Worm (Caenorhabditis elegans) whole organism, midembryonic: ENCODE results near the gene wht-8.

ENCODE experiments used
- flt-1 ChIP-seq: fragments of 200-800 bp; sonication (Bioruptor generic); IDR thresholded peaks from 2 replicates; pipeline ENCODE4 v1.3.6; 2022; ENCODE audit warnings: missing genetic modification characterization, missing compliant biosample characterization
- klf-2 ChIP-seq: fragments of 200-800 bp; sonication (Bioruptor generic); conservative IDR thresholded peaks from 2 replicates; pipeline ENCODE4 v1.3.6; 2022; ENCODE audit warnings: missing genetic modification reagents, missing genetic modification characterization, missing compliant biosample characterization
- med-1 ChIP-seq: sonication (generic microtip); optimal IDR thresholded peaks from 2 replicates; lab custom pipeline; 2017; ENCODE audit warnings: missing genetic modification characterization, mild to moderate bottlenecking, missing compliant biosample characterization, antibody characterized with exemption, missing genetic modification reagents; ENCODE audit not compliant: insufficient read depth
- ref-1 ChIP-seq: fragments of 200-800 bp; sonication (Bioruptor generic); conservative IDR thresholded peaks from 2 replicates; pipeline ENCODE4 v1.3.6; 2022; ENCODE audit warnings: missing genetic modification reagents, missing genetic modification characterization, missing compliant biosample characterization
- tab-1 ChIP-seq: fragments of 200-800 bp; sonication (Bioruptor generic); IDR thresholded peaks from 2 replicates; pipeline ENCODE4 v1.3.6; 2022; ENCODE audit warnings: missing genetic modification characterization, missing compliant biosample characterization
- ztf-23 ChIP-seq: fragments of 200-800 bp; sonication (Bioruptor generic); IDR thresholded peaks from 2 replicates; pipeline ENCODE4 v1.3.6; 2022; ENCODE audit warnings: missing genetic modification reagents, missing genetic modification characterization, missing compliant biosample characterization

DNA sequence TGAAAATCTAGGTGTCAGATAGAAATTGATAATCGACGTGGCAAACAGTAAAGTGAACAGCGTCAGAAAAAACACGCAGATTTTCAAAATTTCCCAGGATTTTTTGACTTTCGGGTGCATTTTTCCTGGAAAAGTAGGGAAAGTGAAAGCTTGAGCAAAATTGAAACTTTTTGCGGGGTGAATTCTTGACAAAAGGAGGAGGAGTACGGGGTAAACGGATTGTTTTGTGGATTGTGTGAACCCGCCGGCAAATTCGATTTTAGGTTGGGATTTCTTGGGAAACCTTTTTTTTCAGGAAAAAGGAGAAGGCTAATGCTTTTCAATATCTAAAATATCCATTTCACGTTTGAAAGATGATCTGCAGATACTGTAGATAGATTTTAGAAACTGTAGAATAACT, 16.2 kb downstream of the wht-8 start, which contains the start of gene Y47D3A.34:
- TF ChIP-seq flt-1 (GFP tag; lab: Robert Waterston, UW): no peak
- TF ChIP-seq klf-2 (GFP tag; lab: Robert Waterston, UW): no peak
- TF ChIP-seq tab-1 (GFP tag; lab: Robert Waterston, UW): no peak
- TF ChIP-seq ref-1: no peak
- no peak for TF ChIP-seq ztf-23 (GFP tag; lab: Robert Waterston, UW)
- TF ChIP-seq med-1 (GFP tag; lab: Kevin White, UChicago): no peak
